Worm (Caenorhabditis elegans) whole organism, L4 larva: ENCODE results near the gene srh-293.

Experiments used
- F26F4.8 ChIP-seq: fragments of 200-800 bp; sonication (Bioruptor generic); conservative IDR thresholded peaks from 2 replicates; pipeline ENCODE4 v1.3.6; 2022; ENCODE audit warnings: missing genetic modification characterization, missing compliant biosample characterization
- F44E2.7 ChIP-seq: fragments of 200-800 bp; sonication (Bioruptor generic); IDR thresholded peaks from 2 replicates; pipeline ENCODE4 v2.1.2; 2022; ENCODE audit warnings: missing genetic modification characterization, missing compliant biosample characterization
- F49E8.2 ChIP-seq: sonication (generic microtip); optimal IDR thresholded peaks from 2 replicates; lab custom pipeline; 2016; ENCODE audit warnings: missing compliant biosample characterization, mild to moderate bottlenecking, missing genetic modification characterization, borderline replicate concordance
- T20F7.1 ChIP-seq: fragments of 200-800 bp; sonication (Bioruptor generic); optimal IDR thresholded peaks from 2 replicates; lab custom pipeline; 2018; ENCODE audit warnings: mild to moderate bottlenecking, missing genetic modification characterization, missing compliant biosample characterization
- Y48G9A.11 ChIP-seq: fragments of 200-800 bp; sonication (Bioruptor generic); IDR thresholded peaks from 2 replicates; pipeline ENCODE4 v1.3.6; 2022; ENCODE audit warnings: missing genetic modification reagents, missing genetic modification characterization, missing compliant biosample characterization
- ZK546.5 ChIP-seq, 2 experiments: sonication (generic microtip); optimal IDR thresholded peaks; 2 replicates each; lab custom pipeline; 2017; ENCODE audit warnings: missing biosample characterization in 2 of 2, missing genetic modification characterization in 2 of 2
- aha-1 ChIP-seq: fragments of 150-350 bp; peaks from one replicate; lab custom pipeline; 2014; ENCODE audit warnings: missing biosample characterization, missing genetic modification characterization
- ama-1 ChIP-seq: fragments of 150-350 bp; optimal IDR thresholded peaks from 2 replicates; lab custom pipeline; 2014; ENCODE audit warnings: inconsistent platforms, mixed read lengths
- attf-4 ChIP-seq: sonication (generic microtip); optimal IDR thresholded peaks from 3 replicates; lab custom pipeline; 2017; ENCODE audit warnings: missing biosample characterization, missing genetic modification characterization
- ceh-20 ChIP-seq: fragments of 200-800 bp; sonication (Bioruptor generic); IDR thresholded peaks from 2 replicates; pipeline ENCODE4 v1.3.6; 2022; ENCODE audit warnings: missing genetic modification reagents, missing genetic modification characterization, missing compliant biosample characterization
- ceh-62 ChIP-seq: sonication (generic microtip); optimal IDR thresholded peaks from 2 replicates; lab custom pipeline; 2017; ENCODE audit warnings: missing biosample characterization, missing genetic modification characterization
- ces-1 ChIP-seq: fragments of 150-350 bp; sonication (generic microtip); optimal IDR thresholded peaks from 4 replicates; lab custom pipeline; 2014; ENCODE audit warnings: missing biosample characterization, missing genetic modification reagents, missing genetic modification characterization
- ctbp-1 ChIP-seq: fragments of 200-800 bp; sonication (Bioruptor generic); IDR thresholded peaks from 2 replicates; pipeline ENCODE4 v1.3.6; 2022; ENCODE audit warnings: missing genetic modification reagents, missing genetic modification characterization, missing compliant biosample characterization
- daf-16 ChIP-seq, 3 experiments: sonication (generic microtip); optimal IDR thresholded peaks; 2 replicates each; lab custom pipeline; 2016 to 2017; ENCODE audit warnings: missing genetic modification characterization in 3 of 3, missing genetic modification reagents in 3 of 3, mild to moderate bottlenecking in 2 of 3, missing compliant biosample characterization in 2 of 3, missing biosample characterization in 1 of 3, moderate library complexity in 1 of 3
- dmd-6 ChIP-seq: fragments of 200-800 bp; sonication (Bioruptor generic); IDR thresholded peaks from 2 replicates; pipeline ENCODE4 v1.3.6; 2022; ENCODE audit warnings: missing genetic modification reagents, missing genetic modification characterization, missing compliant biosample characterization
- dmd-8 ChIP-seq: fragments of 200-800 bp; sonication (Bioruptor generic); IDR thresholded peaks from 2 replicates; pipeline ENCODE4 v1.3.6; 2022; ENCODE audit warnings: missing genetic modification characterization, missing compliant biosample characterization
- dmd-9 ChIP-seq: fragments of 200-800 bp; sonication (Bioruptor generic); IDR thresholded peaks from 2 replicates; pipeline ENCODE4 v1.3.6; 2022; ENCODE audit warnings: missing genetic modification reagents, missing genetic modification characterization, missing compliant biosample characterization
- dve-1 ChIP-seq: sonication (generic microtip); optimal IDR thresholded peaks from 2 replicates; lab custom pipeline; 2017; ENCODE audit warnings: antibody characterized with exemption, mild to moderate bottlenecking, missing genetic modification characterization, missing compliant biosample characterization; ENCODE audit not compliant: insufficient read depth
- egl-43 ChIP-seq: fragments of 200-800 bp; sonication (Bioruptor generic); IDR thresholded peaks from 2 replicates; pipeline ENCODE4 v1.3.6; 2022; ENCODE audit warnings: missing genetic modification reagents, missing genetic modification characterization, missing compliant biosample characterization
- fos-1 ChIP-seq: fragments of 150-350 bp; optimal IDR thresholded peaks from 2 replicates; lab custom pipeline; 2014; ENCODE audit warnings: missing biosample characterization, missing genetic modification characterization
- gei-8 ChIP-seq: fragments of 200-800 bp; sonication (Bioruptor generic); optimal IDR thresholded peaks from 2 replicates; lab custom pipeline; 2018; ENCODE audit warnings: mild to moderate bottlenecking, missing genetic modification characterization, missing compliant biosample characterization
- hif-1 ChIP-seq, 2 experiments: sonication (generic microtip); optimal IDR thresholded peaks; 2 replicates each; lab custom pipeline; 2016 to 2017; ENCODE audit warnings: missing compliant biosample characterization in 2 of 2, missing genetic modification characterization in 2 of 2, missing genetic modification reagents in 2 of 2, missing genotype in 2 of 2, mild to moderate bottlenecking in 1 of 2
- jun-1 ChIP-seq: fragments of 150-350 bp; optimal IDR thresholded peaks from 2 replicates; lab custom pipeline; 2014; ENCODE audit warnings: missing biosample characterization, missing genetic modification reagents, missing genetic modification characterization
- lin-1 ChIP-seq: fragments of 200-800 bp; sonication (Bioruptor generic); IDR thresholded peaks from 2 replicates; pipeline ENCODE4 v1.3.6; 2022; ENCODE audit warnings: missing genetic modification reagents, missing genetic modification characterization, missing compliant biosample characterization
- lin-15B ChIP-seq: fragments of 150-350 bp; sonication (generic microtip); optimal IDR thresholded peaks from 3 replicates; lab custom pipeline; 2014; ENCODE audit warnings: missing biosample characterization, missing genetic modification characterization
- lin-29 ChIP-seq: fragments of 200-800 bp; sonication (Bioruptor generic); IDR thresholded peaks from 2 replicates; pipeline ENCODE4 v1.3.6; 2022; ENCODE audit warnings: missing genetic modification reagents, missing genetic modification characterization, missing compliant biosample characterization
- lin-38 ChIP-seq: fragments of 200-800 bp; sonication (Bioruptor generic); IDR thresholded peaks from 2 replicates; pipeline ENCODE4 v1.3.6; 2022; ENCODE audit warnings: missing genetic modification reagents, missing genetic modification characterization, missing compliant biosample characterization
- lin-39 ChIP-seq: fragments of 150-350 bp; optimal IDR thresholded peaks from 2 replicates; lab custom pipeline; 2014; ENCODE audit warnings: missing biosample characterization, missing genetic modification reagents, missing genetic modification characterization
- lsy-2 ChIP-seq, 2 experiments: fragments of 150-350 bp in 1 of 2; sonication (generic microtip) in 1 of 2; optimal IDR thresholded peaks; 2 replicates each; lab custom pipeline; 2014 to 2017; ENCODE audit warnings: missing biosample characterization in 2 of 2, missing genetic modification characterization in 2 of 2
- madf-9 ChIP-seq: fragments of 200-800 bp; sonication (Bioruptor generic); conservative IDR thresholded peaks from 2 replicates; pipeline ENCODE4 v1.3.6; 2022; ENCODE audit warnings: missing genetic modification reagents, missing genetic modification characterization, missing compliant biosample characterization
- nhr-102 ChIP-seq: sonication (generic microtip); optimal IDR thresholded peaks from 2 replicates; lab custom pipeline; 2016; ENCODE audit warnings: mild to moderate bottlenecking, missing genetic modification characterization, moderate library complexity, missing compliant biosample characterization
- nhr-111 ChIP-seq: fragments of 200-800 bp; sonication (Bioruptor generic); optimal IDR thresholded peaks from 2 replicates; lab custom pipeline; 2018; ENCODE audit warnings: mild to moderate bottlenecking, missing genetic modification characterization, missing compliant biosample characterization
- nhr-42 ChIP-seq: fragments of 200-800 bp; sonication (Bioruptor generic); IDR thresholded peaks from 2 replicates; pipeline ENCODE4 v1.3.6; 2022; ENCODE audit warnings: missing genetic modification characterization, missing compliant biosample characterization
- nhr-48 ChIP-seq: sonication (generic microtip); optimal IDR thresholded peaks from 2 replicates; lab custom pipeline; 2016; ENCODE audit warnings: mild to moderate bottlenecking, missing genetic modification characterization, missing compliant biosample characterization
- nhr-76 ChIP-seq: fragments of 150-350 bp; optimal IDR thresholded peaks from 2 replicates; lab custom pipeline; 2014; ENCODE audit warnings: missing biosample characterization, missing genetic modification characterization
- pha-4 ChIP-seq, 2 experiments: fragments of 150-350 bp in 1 of 2; fragments of 200-800 bp in 1 of 2; sonication (Bioruptor generic) in 1 of 2; IDR thresholded peaks in 1 of 2; optimal IDR thresholded peaks in 1 of 2; 2 replicates each; pipeline versions ENCODE4 v1.3.6 to Lab custom; 2014 to 2022; ENCODE audit warnings: missing genetic modification characterization in 2 of 2, missing genetic modification reagents in 2 of 2, missing biosample characterization in 1 of 2, missing compliant biosample characterization in 1 of 2
- php-3 ChIP-seq: fragments of 200-800 bp; sonication (Bioruptor generic); IDR thresholded peaks from 2 replicates; pipeline ENCODE4 v1.3.6; 2022; ENCODE audit warnings: missing genetic modification reagents, missing genetic modification characterization, missing compliant biosample characterization
- pqm-1 ChIP-seq: sonication (generic microtip); optimal IDR thresholded peaks from 2 replicates; lab custom pipeline; 2017; ENCODE audit warnings: missing biosample characterization, missing genetic modification characterization
- saeg-2 ChIP-seq: fragments of 200-800 bp; sonication (Bioruptor generic); IDR thresholded peaks from 2 replicates; pipeline ENCODE4 v1.3.6; 2022; ENCODE audit warnings: missing genetic modification reagents, missing genetic modification characterization, missing compliant biosample characterization
- sdz-12 ChIP-seq: fragments of 200-800 bp; sonication (Bioruptor generic); optimal IDR thresholded peaks from 2 replicates; lab custom pipeline; 2018; ENCODE audit warnings: mild to moderate bottlenecking, missing genetic modification characterization, missing compliant biosample characterization
- snpc-4 ChIP-seq: fragments of 150-350 bp; optimal IDR thresholded peaks from 2 replicates; lab custom pipeline; 2014; ENCODE audit warnings: missing biosample characterization, missing genetic modification characterization
- spr-1 ChIP-seq: sonication (generic microtip); optimal IDR thresholded peaks from 2 replicates; lab custom pipeline; 2016; ENCODE audit warnings: mild to moderate bottlenecking, missing genetic modification characterization, missing compliant biosample characterization
- spr-3 ChIP-seq: fragments of 200-800 bp; sonication (Bioruptor generic); optimal IDR thresholded peaks from 2 replicates; lab custom pipeline; 2018; ENCODE audit warnings: mild to moderate bottlenecking, missing genetic modification characterization, missing compliant biosample characterization
- unc-62 ChIP-seq, 3 experiments: fragments of 150-350 bp in 1 of 3; sonication (generic microtip); optimal IDR thresholded peaks in 2 of 3; peaks in 1 of 3; 1 replicate in 1 of 3; 2 replicates in 2 of 3; lab custom pipeline; 2014 to 2017; ENCODE audit warnings: missing biosample characterization in 3 of 3, missing genetic modification characterization in 3 of 3, missing genetic modification reagents in 3 of 3, missing genotype in 1 of 3
- zag-1 ChIP-seq: fragments of 150-350 bp; optimal IDR thresholded peaks from 2 replicates; lab custom pipeline; 2014; ENCODE audit warnings: missing biosample characterization, missing genetic modification characterization
- zfp-2 ChIP-seq: sonication (generic microtip); optimal IDR thresholded peaks from 2 replicates; lab custom pipeline; 2016; ENCODE audit warnings: mild to moderate bottlenecking, missing genetic modification characterization, missing compliant biosample characterization
- zfp-3 ChIP-seq: fragments of 200-800 bp; sonication (Bioruptor generic); conservative IDR thresholded peaks from 2 replicates; pipeline ENCODE4 v1.3.6; 2022; ENCODE audit warnings: missing genetic modification reagents, missing genetic modification characterization, missing compliant biosample characterization
- zip-11 ChIP-seq: fragments of 200-800 bp; sonication (Bioruptor generic); IDR thresholded peaks from 2 replicates; pipeline ENCODE4 v1.3.6; 2022; ENCODE audit warnings: missing genetic modification characterization, missing compliant biosample characterization
- ztf-11 ChIP-seq: fragments of 150-350 bp; optimal IDR thresholded peaks from 2 replicates; lab custom pipeline; 2014; ENCODE audit warnings: missing biosample characterization, missing genetic modification characterization
- ztf-7 ChIP-seq: fragments of 150-350 bp; optimal IDR thresholded peaks from 2 replicates; lab custom pipeline; 2014; ENCODE audit warnings: missing biosample characterization, missing genetic modification characterization

The srh-293 gene

ce11 chrV:15873762-15874161 is 7.8 kb downstream of the srh-293 start (continued):
- TF ChIP-seq pqm-1 (tag; lab: Kevin White, UChicago) (no peak), lin-38 (GFP tag; lab: Robert Waterston, UW) (peak; percentile 90), lsy-2 (tag; optimal IDR thresholded peaks at IDR 0.05; lab: Kevin White, UChicago) (peak in 1 of 2 experiments; percentile 42), nhr-111 (GFP tag; lab: Kevin White, UChicago) (peak; percentile 97), zfp-3 (GFP tag; lab: Robert Waterston, UW) (peak; percentile 77), unc-62 (GFP tag; optimal IDR thresholded peaks at IDR 0.05 in 1 of 2; lab: Kevin White, UChicago) (no peak), unc-62 (tag; optimal IDR thresholded peaks at IDR 0.05; lab: Kevin White, UChicago) (peak; percentile 54), madf-9 (peak; percentile 93), snpc-4 (peak; percentile 10), lin-29 (GFP tag; lab: Robert Waterston, UW) (peak; percentile 84), jun-1 (tag; lab: Kevin White, UChicago) (peak; percentile 78), F44E2.7 (GFP tag; lab: Robert Waterston, UW) (peak; percentile 99), sdz-12 (GFP tag; lab: Kevin White, UChicago) (peak; percentile 97), gei-8 (GFP tag; lab: Kevin White, UChicago) (peak; percentile 97), zip-11 (GFP tag; lab: Robert Waterston, UW) (peak; percentile 85), ceh-62 (tag; lab: Kevin White, UChicago) (no peak), pha-4 (GFP tag; IDR thresholded peaks at IDR 0.05; lab: Robert Waterston, UW) (peak; percentile 97), pha-4 (tag; optimal IDR thresholded peaks at IDR 0.05; lab: Kevin White, UChicago) (no peak), zag-1 (tag; lab: Kevin White, UChicago) (no peak), dmd-6 (peak; percentile 89), ZK546.5 (tag; optimal IDR thresholded peaks at IDR 0.05; lab: Kevin White, UChicago) (no peak), lin-15B (tag; lab: Kevin White, UChicago) (no peak), lin-39 (tag; lab: Kevin White, UChicago) (no peak), lin-1 (GFP tag; lab: Robert Waterston, UW) (peak; percentile 90), T20F7.1 (GFP tag; lab: Kevin White, UChicago) (peak; percentile 77), zfp-2 (tag; lab: Kevin White, UChicago) (peak; percentile 71), dmd-9 (peak; percentile 85), spr-3 (GFP tag; lab: Kevin White, UChicago) (peak; percentile 91), nhr-102 (tag; lab: Kevin White, UChicago) (no peak), ceh-20 (GFP tag; lab: Robert Waterston, UW) (peak; percentile 69), attf-4 (tag; lab: Kevin White, UChicago) (no peak), php-3 (GFP tag; lab: Robert Waterston, UW) (peak; percentile 91), F26F4.8 (peak; percentile 98), nhr-42 (peak; percentile 95), egl-43 (GFP tag; lab: Robert Waterston, UW) (peak; percentile 99), dve-1 (no peak), ces-1 (peak; percentile 26), aha-1 (tag; lab: Kevin White, UChicago) (peak; percentile 64), fos-1 (tag; lab: Kevin White, UChicago) (no peak), ama-1 (lab: Kevin White, UChicago) (no peak), ztf-7 (tag; lab: Kevin White, UChicago) (peak; percentile 80), spr-1 (tag; lab: Kevin White, UChicago) (peak; percentile 93), F49E8.2 (tag; lab: Kevin White, UChicago) (peak; percentile 89), saeg-2 (GFP tag; lab: Robert Waterston, UW) (peak; percentile 90), dmd-8 (GFP tag; lab: Robert Waterston, UW) (peak; percentile 99), daf-16 (GFP tag; optimal IDR thresholded peaks at IDR 0.05; lab: Kevin White, UChicago) (peak; percentile 75 to 97), daf-16 (tag; optimal IDR thresholded peaks at IDR 0.05; lab: Kevin White, UChicago) (peak; percentile 79), ctbp-1 (peak; percentile 92), hif-1 (tag; optimal IDR thresholded peaks at IDR 0.05; lab: Kevin White, UChicago) (peak; percentile 64 to 80), nhr-76 (tag; lab: Kevin White, UChicago) (no peak), nhr-48 (tag; lab: Kevin White, UChicago) (peak; percentile 86), Y48G9A.11 (GFP tag; lab: Robert Waterston, UW) (peak; percentile 91), ztf-11 (no peak)
